Worm (Caenorhabditis elegans) whole organism, young adult: Measurements from ENCODE around the gene F02D8.1.

ENCODE experiments used
- B0019.2 ChIP-seq: fragments of 200-800 bp; sonication (Bioruptor generic); conservative IDR thresholded peaks from 2 replicates; pipeline ENCODE4 v1.3.6; 2022; ENCODE audit warnings: missing genetic modification reagents, missing genetic modification characterization, missing compliant biosample characterization
- B0035.1 ChIP-seq: sonication (generic microtip); optimal IDR thresholded peaks from 2 replicates; lab custom pipeline; 2016; ENCODE audit warnings: missing genetic modification characterization, mild to moderate bottlenecking, missing compliant biosample characterization, missing genotype, missing genetic modification reagents
- B0336.3 ChIP-seq: fragments of 200-800 bp; sonication (Bioruptor generic); IDR thresholded peaks from 2 replicates; pipeline ENCODE4 v1.3.6; 2022; ENCODE audit warnings: missing genetic modification characterization, missing compliant biosample characterization
- D2030.7 ChIP-seq: fragments of 200-800 bp; sonication (Bioruptor generic); IDR thresholded peaks from 2 replicates; pipeline ENCODE4 v1.3.6; 2022; ENCODE audit warnings: missing genetic modification reagents, missing genetic modification characterization, missing compliant biosample characterization
- F22D6.2 ChIP-seq: sonication (generic microtip); optimal IDR thresholded peaks from 2 replicates; lab custom pipeline; 2016; ENCODE audit warnings: mild to moderate bottlenecking, missing genetic modification characterization, missing compliant biosample characterization
- F49E8.2 ChIP-seq: sonication (generic microtip); optimal IDR thresholded peaks from 3 replicates; lab custom pipeline; 2017; ENCODE audit warnings: missing genetic modification characterization, mild to moderate bottlenecking, missing compliant biosample characterization, antibody characterized with exemption, moderate library complexity; ENCODE audit not compliant: insufficient read depth
- T07F8.4 ChIP-seq: sonication (generic microtip); optimal IDR thresholded peaks from 2 replicates; lab custom pipeline; 2016; ENCODE audit warnings: mild to moderate bottlenecking, missing genetic modification characterization, moderate library complexity, missing compliant biosample characterization
- T26A5.8 ChIP-seq: sonication (generic microtip); optimal IDR thresholded peaks from 2 replicates; lab custom pipeline; 2016; ENCODE audit warnings: missing genetic modification characterization, missing compliant biosample characterization
- Y53G8AR.9 ChIP-seq: fragments of 200-800 bp; sonication (Bioruptor generic); conservative IDR thresholded peaks from 2 replicates; pipeline ENCODE4 v1.3.6; 2022; ENCODE audit warnings: missing genetic modification reagents, missing genetic modification characterization, missing compliant biosample characterization
- Y56A3A.18 ChIP-seq: fragments of 200-800 bp; sonication (Bioruptor generic); IDR thresholded peaks from 2 replicates; pipeline ENCODE4 v1.3.6; 2022; ENCODE audit warnings: missing genetic modification reagents, missing genetic modification characterization, missing compliant biosample characterization
- Y67H2A.10 ChIP-seq: fragments of 200-800 bp; sonication (Bioruptor generic); conservative IDR thresholded peaks from 2 replicates; pipeline ENCODE4 v1.3.6; 2022; ENCODE audit warnings: missing genetic modification reagents, missing genetic modification characterization, missing compliant biosample characterization
- Y79H2A.3 ChIP-seq: fragments of 200-800 bp; sonication (Bioruptor generic); conservative IDR thresholded peaks from 2 replicates; pipeline ENCODE4 v1.3.6; 2022; ENCODE audit warnings: missing genetic modification reagents, missing genetic modification characterization, missing compliant biosample characterization
- ZK185.1 ChIP-seq: sonication (generic microtip); optimal IDR thresholded peaks from 2 replicates; lab custom pipeline; 2016; ENCODE audit warnings: mild to moderate bottlenecking, missing genetic modification characterization, missing compliant biosample characterization; ENCODE audit not compliant: poor library complexity, severe bottlenecking
- athp-1 ChIP-seq: sonication (generic microtip); optimal IDR thresholded peaks from 2 replicates; lab custom pipeline; 2017; ENCODE audit warnings: mild to moderate bottlenecking, missing genetic modification characterization, missing compliant biosample characterization
- attf-3 ChIP-seq: fragments of 200-800 bp; sonication (Bioruptor generic); conservative IDR thresholded peaks from 2 replicates; pipeline ENCODE4 v1.3.6; 2022; ENCODE audit warnings: missing genetic modification reagents, missing genetic modification characterization, missing compliant biosample characterization
- cebp-2 ChIP-seq: fragments of 200-800 bp; sonication (Bioruptor generic); IDR thresholded peaks from 2 replicates; pipeline ENCODE4 v1.3.6; 2022; ENCODE audit warnings: missing genetic modification characterization, missing compliant biosample characterization
- ceh-40 ChIP-seq: fragments of 200-800 bp; sonication (Bioruptor generic); IDR thresholded peaks from 2 replicates; pipeline ENCODE4 v1.3.6; 2022; ENCODE audit warnings: missing genetic modification characterization, missing compliant biosample characterization
- ceh-91 ChIP-seq: fragments of 200-800 bp; sonication (Bioruptor generic); IDR thresholded peaks from 2 replicates; pipeline ENCODE4 v1.3.6; 2022; ENCODE audit warnings: missing genetic modification reagents, missing genetic modification characterization, missing compliant biosample characterization
- die-1 ChIP-seq: sonication (generic microtip); optimal IDR thresholded peaks from 2 replicates; lab custom pipeline; 2016; ENCODE audit warnings: missing genotype, mild to moderate bottlenecking, missing genetic modification characterization, missing compliant biosample characterization
- egl-44 ChIP-seq: fragments of 200-800 bp; sonication (Bioruptor generic); IDR thresholded peaks from 2 replicates; pipeline ENCODE4 v1.3.6; 2022; ENCODE audit warnings: missing genetic modification reagents, missing genetic modification characterization, missing compliant biosample characterization
- fkh-3 ChIP-seq: sonication (generic microtip); optimal IDR thresholded peaks from 2 replicates; lab custom pipeline; 2016; ENCODE audit warnings: mild to moderate bottlenecking, missing genetic modification characterization, missing compliant biosample characterization
- him-1 ChIP-seq: sonication (generic microtip); optimal IDR thresholded peaks from 2 replicates; lab custom pipeline; 2016; ENCODE audit warnings: missing genotype, missing genetic modification reagents, missing genetic modification characterization, missing compliant biosample characterization
- hrde-1 ChIP-seq: sonication (generic microtip); optimal IDR thresholded peaks from 2 replicates; lab custom pipeline; 2016; ENCODE audit warnings: missing genetic modification characterization, mild to moderate bottlenecking, missing compliant biosample characterization, moderate library complexity, missing genotype, missing genetic modification reagents, borderline replicate concordance
- let-526 ChIP-seq: fragments of 200-800 bp; sonication (Bioruptor generic); IDR thresholded peaks from 2 replicates; pipeline ENCODE4 v1.3.6; 2022; ENCODE audit warnings: missing genetic modification reagents, missing genetic modification characterization, missing compliant biosample characterization
- lin-26 ChIP-seq: fragments of 200-800 bp; sonication (Bioruptor generic); IDR thresholded peaks from 2 replicates; pipeline ENCODE4 v1.3.6; 2022; ENCODE audit warnings: missing genetic modification reagents, missing genetic modification characterization, missing compliant biosample characterization
- lin-35 ChIP-seq, 3 experiments: fragments of 150-350 bp in 2 of 3; sonication (generic microtip) in 1 of 3; optimal IDR thresholded peaks; 2 replicates each; lab custom pipeline; 2014 to 2018; ENCODE audit warnings: missing biosample characterization in 3 of 3, missing genetic modification characterization in 3 of 3, missing genetic modification reagents in 3 of 3
- lin-40 ChIP-seq: sonication (generic microtip); optimal IDR thresholded peaks from 2 replicates; lab custom pipeline; 2016; ENCODE audit warnings: missing genetic modification characterization, mild to moderate bottlenecking, missing compliant biosample characterization, missing genotype, missing genetic modification reagents
- lin-54 ChIP-seq: fragments of 200-800 bp; sonication (Bioruptor generic); optimal IDR thresholded peaks from 2 replicates; lab custom pipeline; 2018; ENCODE audit warnings: mild to moderate bottlenecking, missing genetic modification characterization, missing compliant biosample characterization
- lir-1 ChIP-seq: fragments of 200-800 bp; sonication (Bioruptor generic); conservative IDR thresholded peaks from 2 replicates; pipeline ENCODE4 v1.3.6; 2022; ENCODE audit warnings: missing genetic modification reagents, missing genetic modification characterization, missing compliant biosample characterization
- lsl-1 ChIP-seq: fragments of 200-800 bp; sonication (Bioruptor generic); optimal IDR thresholded peaks from 2 replicates; lab custom pipeline; 2018; ENCODE audit warnings: mild to moderate bottlenecking, missing genetic modification characterization, moderate library complexity, missing compliant biosample characterization
- lsy-27 ChIP-seq: sonication (generic microtip); optimal IDR thresholded peaks from 2 replicates; lab custom pipeline; 2017; ENCODE audit warnings: missing genetic modification characterization, mild to moderate bottlenecking, missing compliant biosample characterization, antibody characterized with exemption, missing genotype, borderline replicate concordance; ENCODE audit not compliant: insufficient read depth
- madf-10 ChIP-seq: sonication (generic microtip); optimal IDR thresholded peaks from 2 replicates; lab custom pipeline; 2016; ENCODE audit warnings: mild to moderate bottlenecking, missing genetic modification characterization, missing compliant biosample characterization
- mcd-1 ChIP-seq: fragments of 200-800 bp; sonication (Bioruptor generic); IDR thresholded peaks from 2 replicates; pipeline ENCODE4 v1.3.6; 2022; ENCODE audit warnings: missing genetic modification reagents, missing genetic modification characterization, missing compliant biosample characterization
- nfyb-1 ChIP-seq: fragments of 200-800 bp; sonication (Bioruptor generic); IDR thresholded peaks from 2 replicates; pipeline ENCODE4 v1.3.6; 2022; ENCODE audit warnings: missing genetic modification reagents, missing genetic modification characterization, missing compliant biosample characterization
- nhr-27 ChIP-seq: fragments of 200-800 bp; sonication (Bioruptor generic); optimal IDR thresholded peaks from 2 replicates; lab custom pipeline; 2018; ENCODE audit warnings: mild to moderate bottlenecking, missing genetic modification characterization, moderate library complexity, missing compliant biosample characterization
- nhr-80 ChIP-seq: sonication (generic microtip); optimal IDR thresholded peaks from 2 replicates; lab custom pipeline; 2016; ENCODE audit warnings: missing genetic modification characterization, missing compliant biosample characterization
- pbrm-1 ChIP-seq: fragments of 200-800 bp; sonication (Bioruptor generic); IDR thresholded peaks from 2 replicates; pipeline ENCODE4 v1.3.6; 2022; ENCODE audit warnings: missing genetic modification reagents, missing genetic modification characterization, missing compliant biosample characterization
- repo-1 ChIP-seq: sonication (generic microtip); optimal IDR thresholded peaks from 2 replicates; lab custom pipeline; 2017; ENCODE audit warnings: mild to moderate bottlenecking, missing genetic modification characterization, missing compliant biosample characterization
- rpc-1 ChIP-seq, 2 experiments: fragments of 150-350 bp in 1 of 2; sonication (generic microtip) in 1 of 2; optimal IDR thresholded peaks; 2 replicates each; lab custom pipeline; 2014 to 2018; ENCODE audit warnings: missing biosample characterization in 1 of 2, missing genetic modification characterization in 1 of 2, missing genetic modification reagents in 1 of 2, missing genotype in 1 of 2
- snpc-1.3 ChIP-seq: sonication (generic microtip); optimal IDR thresholded peaks from 2 replicates; lab custom pipeline; 2017; ENCODE audit warnings: missing genetic modification characterization, mild to moderate bottlenecking, missing compliant biosample characterization, antibody characterized with exemption, moderate library complexity, missing genotype, missing genetic modification reagents; ENCODE audit not compliant: insufficient read depth
- snpc-4 ChIP-seq, 5 experiments: fragments of 150-350 bp in 1 of 5; sonication (generic microtip) in 4 of 5; optimal IDR thresholded peaks; 2 replicates each; lab custom pipeline; 2014 to 2018; ENCODE audit warnings: missing genetic modification characterization in 5 of 5, missing biosample characterization in 3 of 5, antibody characterized with exemption in 2 of 5, mild to moderate bottlenecking in 2 of 5, missing compliant biosample characterization in 2 of 5, missing genotype in 2 of 5, moderate library complexity in 2 of 5, missing genetic modification reagents in 1 of 5
- somi-1 ChIP-seq: fragments of 200-800 bp; sonication (Bioruptor generic); optimal IDR thresholded peaks from 2 replicates; lab custom pipeline; 2018; ENCODE audit warnings: mild to moderate bottlenecking, missing genetic modification characterization, missing compliant biosample characterization
- unc-62 ChIP-seq: fragments of 150-350 bp; optimal IDR thresholded peaks from 2 replicates; lab custom pipeline; 2014; ENCODE audit warnings: missing biosample characterization, missing genetic modification reagents, missing genetic modification characterization
- ztf-22 ChIP-seq: fragments of 200-800 bp; sonication (Bioruptor generic); optimal IDR thresholded peaks from 2 replicates; lab custom pipeline; 2018; ENCODE audit warnings: mild to moderate bottlenecking, missing genetic modification characterization, moderate library complexity, missing compliant biosample characterization
- ztf-26 ChIP-seq: sonication (generic microtip); optimal IDR thresholded peaks from 2 replicates; lab custom pipeline; 2017; ENCODE audit warnings: missing genetic modification characterization, missing compliant biosample characterization
- ztf-28 ChIP-seq: fragments of 200-800 bp; sonication (Bioruptor generic); IDR thresholded peaks from 2 replicates; pipeline ENCODE4 v1.3.6; 2022; ENCODE audit warnings: missing genetic modification reagents, missing genetic modification characterization, missing compliant biosample characterization

The F02D8.1 gene

ce11 chrV:15002184-15002690 is 23.7 kb upstream of the F02D8.1 start, which contains the start of the genes fib-1 and mut-15 (continued):
- TF ChIP-seq snpc-1.3 (tag; lab: Kevin White, UChicago) (peak; percentile 49), repo-1 (no peak), lin-26 (no peak), ceh-91 (GFP tag; lab: Robert Waterston, UW) (peak; percentile 88), ztf-28 (GFP tag; lab: Robert Waterston, UW) (peak; percentile 95), B0336.3 (GFP tag; lab: Robert Waterston, UW) (peak; percentile 51; the same call in 1 of the 2 replicates), T07F8.4 (tag; lab: Kevin White, UChicago) (no peak), snpc-4 (GFP tag; optimal IDR thresholded peaks at IDR 0.05; lab: Kevin White, UChicago) (peak; percentile 69), snpc-4 (tag; optimal IDR thresholded peaks at IDR 0.05; lab: Kevin White, UChicago) (peak; percentile 66 to 83 (median 75)), B0019.2 (GFP tag; lab: Robert Waterston, UW) (peak; percentile 59; the same call in 1 of the 2 replicates), let-526 (GFP tag; lab: Robert Waterston, UW) (0 out of 2 replicates have a peak, but pooled peaks have one; percentile 61), nfyb-1 (GFP tag; lab: Robert Waterston, UW) (peak; percentile 87), Y79H2A.3 (GFP tag; lab: Robert Waterston, UW) (no peak), fkh-3 (tag; lab: Kevin White, UChicago) (no peak), D2030.7 (GFP tag; lab: Robert Waterston, UW) (peak; percentile 93), hrde-1 (tag; lab: Kevin White, UChicago) (no peak), die-1 (tag; lab: Kevin White, UChicago) (no peak), ceh-40 (GFP tag; lab: Robert Waterston, UW) (no peak), ztf-26 (tag; lab: Kevin White, UChicago) (peak; percentile 75), unc-62 (no peak), ZK185.1 (peak; percentile 65), lin-40 (tag; lab: Kevin White, UChicago) (peak; percentile 86), him-1 (tag; lab: Kevin White, UChicago) (peak; percentile 18), nhr-80 (peak; percentile 56), athp-1 (tag; lab: Kevin White, UChicago) (peak; percentile 92), lir-1 (GFP tag; lab: Robert Waterston, UW) (peak; percentile 54; the same call in 1 of the 2 replicates), lin-35 (GFP tag; optimal IDR thresholded peaks at IDR 0.05; lab: Kevin White, UChicago) (peak in 2 of 3 experiments; percentile 48 to 80), Y56A3A.18 (GFP tag; lab: Robert Waterston, UW) (no peak), lsl-1 (peak; percentile 86), lsy-27 (tag; lab: Kevin White, UChicago) (no peak), pbrm-1 (GFP tag; lab: Robert Waterston, UW) (peak; percentile 91), T26A5.8 (tag; lab: Kevin White, UChicago) (no peak), nhr-27 (tag; lab: Kevin White, UChicago) (no peak), ztf-22 (GFP tag; lab: Kevin White, UChicago) (no peak), attf-3 (peak; percentile 85), lin-54 (GFP tag; lab: Kevin White, UChicago) (peak; percentile 80), madf-10 (tag; lab: Kevin White, UChicago) (peak; percentile 82), egl-44 (GFP tag; lab: Robert Waterston, UW) (0 out of 2 replicates have a peak, but pooled peaks have one; percentile 45), rpc-1 (optimal IDR thresholded peaks at IDR 0.05; lab: Kevin White, UChicago) (no peak), rpc-1 (tag; optimal IDR thresholded peaks at IDR 0.05; lab: Kevin White, UChicago) (no peak), cebp-2 (GFP tag; lab: Robert Waterston, UW) (no peak), B0035.1 (tag; lab: Kevin White, UChicago) (no peak), Y67H2A.10 (peak; percentile 76; the same call in 1 of the 2 replicates), F22D6.2 (no peak), mcd-1 (GFP tag; lab: Robert Waterston, UW) (peak; percentile 99), F49E8.2 (tag; lab: Kevin White, UChicago) (peak; percentile 81), somi-1 (GFP tag; lab: Kevin White, UChicago) (peak; percentile 41), Y53G8AR.9 (GFP tag; lab: Robert Waterston, UW) (peak; percentile 82)
